Worm (Caenorhabditis elegans): Measurements from ENCODE around the gene nlp-51.

nlp-51 gene

ce11 chrII:11345570-11346029 lies 26.1 kb upstream of the nlp-51 start, which contains the start of gene nduf-11 (continued):
- TF ChIP-seq zip-5 (tag; optimal IDR thresholded peaks at IDR 0.05) (no peak), ceh-6 (GFP tag; optimal IDR thresholded peaks at IDR 0.05) (no peak), sox-4 (tag; optimal IDR thresholded peaks at IDR 0.05) (peak; percentile 47), pqm-1 (tag; optimal IDR thresholded peaks at IDR 0.05) (no peak), nhr-11 (tag; optimal IDR thresholded peaks at IDR 0.05) (no peak), tbx-2 (tag; optimal IDR thresholded peaks at IDR 0.05) (peak; percentile 59), unc-55 (GFP tag; optimal IDR thresholded peaks at IDR 0.05) (no peak), ets-4 (tag; optimal IDR thresholded peaks at IDR 0.05) (no peak), dve-1 (tag; optimal IDR thresholded peaks at IDR 0.05) (peak; percentile 55), ceh-45 (GFP tag; IDR thresholded peaks at IDR 0.05) (no peak), elt-2 (tag; optimal IDR thresholded peaks at IDR 0.05) (peak; percentile 73), ceh-34 (tag; optimal IDR thresholded peaks at IDR 0.05) (peak; percentile 39), ttx-3 (tag; optimal IDR thresholded peaks at IDR 0.05) (peak; percentile 44), ztf-16 (tag; optimal IDR thresholded peaks at IDR 0.05) (no peak), K02D7.2 (tag; optimal IDR thresholded peaks at IDR 0.05) (no peak), fax-1 (tag; optimal IDR thresholded peaks at IDR 0.05) (peak; percentile 19), C38D4.7 (GFP tag; optimal IDR thresholded peaks at IDR 0.05) (peak; percentile 25), pha-4 (tag; optimal IDR thresholded peaks at IDR 0.05) (no peak), ref-2 (tag; optimal IDR thresholded peaks at IDR 0.05) (peak; percentile 46), sdc-2 (tag; optimal IDR thresholded peaks at IDR 0.05) (no peak), tbx-7 (tag; optimal IDR thresholded peaks at IDR 0.05) (no peak), ceh-18 (tag; optimal IDR thresholded peaks at IDR 0.05) (peak; percentile 31), lin-11 (tag; optimal IDR thresholded peaks at IDR 0.05) (peak; percentile 29), odd-2 (tag; optimal IDR thresholded peaks at IDR 0.05) (no peak), fkh-6 (tag; optimal IDR thresholded peaks at IDR 0.05) (no peak), ama-1 (optimal IDR thresholded peaks at IDR 0.05) (no peak)

DNA sequence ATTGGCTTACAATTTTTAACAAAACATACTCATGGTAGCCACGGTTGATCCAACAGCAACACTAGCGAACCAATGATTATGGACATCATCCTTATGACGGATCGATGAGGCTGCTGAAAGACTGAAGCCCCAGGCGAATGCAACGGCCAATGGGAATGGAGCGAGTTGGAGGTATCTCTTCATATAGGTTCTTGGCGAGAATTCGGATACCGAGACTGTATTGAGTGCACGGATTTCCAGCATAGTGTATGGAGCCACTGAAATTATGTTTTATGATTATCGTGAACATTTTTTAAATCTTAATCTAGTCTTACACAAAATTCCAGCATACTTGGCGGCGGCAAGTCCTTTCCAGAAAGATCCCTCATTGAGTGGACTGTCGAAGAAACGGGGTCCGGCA lies 25.1 kb upstream of the nlp-51 start:
- TF ChIP-seq dve-1 (tag; optimal IDR thresholded peaks at IDR 0.05) (no peak), ceh-19 (GFP tag; optimal IDR thresholded peaks at IDR 0.05) (no peak), T23F11.4 (GFP tag; optimal IDR thresholded peaks at IDR 0.05) (no peak), C38D4.7 (GFP tag; optimal IDR thresholded peaks at IDR 0.05) (no peak)

- TF ChIP-seq ceh-48 (tag; optimal IDR thresholded peaks at IDR 0.05) (peak; percentile 2), sdc-2 (tag; optimal IDR thresholded peaks at IDR 0.05) (no peak), pag-3 (tag; optimal IDR thresholded peaks at IDR 0.05; ENCODE audit: borderline replicate concordance) (no peak)
Measured at ce11 chrII:11343300-11343869, 23.9 kb upstream of the nlp-51 start, which contains the start of gene lgc-20. Gene lgc-20 (minus strand): TSS chrII:11343610.

DNA sequence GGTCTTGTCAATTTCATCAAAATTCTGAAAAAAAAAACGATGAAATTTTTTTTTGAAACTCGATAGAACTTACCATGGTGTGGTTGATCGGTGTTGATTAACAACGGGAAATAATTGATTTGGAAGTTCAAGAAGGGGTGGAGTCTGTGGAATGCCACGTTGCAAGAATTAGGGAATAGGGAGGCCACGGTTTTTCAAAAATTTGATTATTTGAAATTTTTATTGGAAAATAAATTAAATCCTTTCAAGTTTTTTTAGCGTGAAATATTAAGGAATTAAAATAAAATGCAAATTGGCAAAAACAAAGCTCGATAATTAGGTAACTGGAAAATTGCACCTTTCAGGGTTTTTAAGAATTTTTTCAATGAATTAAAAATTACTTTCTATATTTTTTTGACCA lies 20.0 kb upstream of the nlp-51 start, which contains the start of gene rmd-3:
rmd-3 (minus strand) TSS at position 101 of the 400 bp plus-strand sequence.
- no peak for TF ChIP-seq hlh-15 (tag; optimal IDR thresholded peaks at IDR 0.05)
- no peak for TF ChIP-seq C08G9.2 (tag; optimal IDR thresholded peaks at IDR 0.05)
- no peak for TF ChIP-seq zip-5 (tag; optimal IDR thresholded peaks at IDR 0.05)
- TF ChIP-seq elt-2 (tag; optimal IDR thresholded peaks at IDR 0.05) = no peak
- no peak for TF ChIP-seq ceh-2 (tag; optimal IDR thresholded peaks at IDR 0.05)
- TF ChIP-seq fax-1 (tag; optimal IDR thresholded peaks at IDR 0.05) = no peak
- TF ChIP-seq ceh-6 (GFP tag; optimal IDR thresholded peaks at IDR 0.05) = no peak
- TF ChIP-seq sdc-2 (tag; optimal IDR thresholded peaks at IDR 0.05) = no peak

- no peak for TF ChIP-seq ttx-3 (tag; optimal IDR thresholded peaks at IDR 0.05)
- no peak for TF ChIP-seq eyg-1 (tag; optimal IDR thresholded peaks at IDR 0.05)
- TF ChIP-seq ref-2 (tag; optimal IDR thresholded peaks at IDR 0.05) = no peak
- no peak for TF ChIP-seq ceh-2 (tag; optimal IDR thresholded peaks at IDR 0.05)
- no peak for TF ChIP-seq pag-3 (tag; optimal IDR thresholded peaks at IDR 0.05; ENCODE audit: borderline replicate concordance)
- TF ChIP-seq pax-1 (tag; optimal IDR thresholded peaks at IDR 0.05) = no peak
- TF ChIP-seq pha-4 (tag; optimal IDR thresholded peaks at IDR 0.05) = no peak
- TF ChIP-seq syd-9 (tag; optimal IDR thresholded peaks at IDR 0.05) = no peak
- TF ChIP-seq ceh-6 (GFP tag; optimal IDR thresholded peaks at IDR 0.05) = no peak
- TF ChIP-seq ceh-14 (tag; optimal IDR thresholded peaks at IDR 0.05) = no peak
- no peak for TF ChIP-seq rnt-1 (tag; optimal IDR thresholded peaks at IDR 0.05)
- TF ChIP-seq ceh-30 (tag; optimal IDR thresholded peaks at IDR 0.05) = no peak
- TF ChIP-seq elt-2 (tag; optimal IDR thresholded peaks at IDR 0.05) = no peak
Measured at ce11 chrII:11337497-11338040, 18.1 kb upstream of the nlp-51 start, which contains the start of gene sqt-1. Gene sqt-1 (minus strand): TSS chrII:11337837.

Data from whole organism, late embryonic.